Worm (Caenorhabditis elegans) whole organism, late embryonic: Measurements from ENCODE around the gene lin-18.

Experiments used
- C38D4.7 ChIP-seq: fragments of 200-800 bp; sonication (Bioruptor generic); optimal IDR thresholded peaks from 2 replicates; lab custom pipeline; 2018; ENCODE audit warnings: mild to moderate bottlenecking, missing genetic modification characterization, moderate library complexity, missing compliant biosample characterization
- K09A11.1 ChIP-seq: sonication (generic microtip); optimal IDR thresholded peaks from 2 replicates; lab custom pipeline; 2017; ENCODE audit warnings: antibody characterized with exemption, mild to moderate bottlenecking, missing genetic modification characterization, missing compliant biosample characterization; ENCODE audit not compliant: insufficient read depth
- T23F11.4 ChIP-seq: fragments of 200-800 bp; sonication (Bioruptor generic); optimal IDR thresholded peaks from 2 replicates; lab custom pipeline; 2018; ENCODE audit warnings: mild to moderate bottlenecking, missing genetic modification characterization, missing compliant biosample characterization
- ahr-1 ChIP-seq: sonication (generic microtip); optimal IDR thresholded peaks from 2 replicates; lab custom pipeline; 2016; ENCODE audit warnings: missing genetic modification characterization, missing compliant biosample characterization
- ama-1 ChIP-seq: fragments of 150-350 bp; optimal IDR thresholded peaks from 2 replicates; lab custom pipeline; 2014
- ceh-24 ChIP-seq: sonication (generic microtip); optimal IDR thresholded peaks from 2 replicates; lab custom pipeline; 2016; ENCODE audit warnings: mild to moderate bottlenecking, missing genetic modification characterization, missing compliant biosample characterization
- ceh-30 ChIP-seq: fragments of 150-350 bp; optimal IDR thresholded peaks from 2 replicates; lab custom pipeline; 2014; ENCODE audit warnings: missing biosample characterization, missing genetic modification characterization
- dmd-4 ChIP-seq: sonication (generic microtip); optimal IDR thresholded peaks from 2 replicates; lab custom pipeline; 2016; ENCODE audit warnings: borderline replicate concordance, missing genetic modification characterization, missing compliant biosample characterization
- dve-1 ChIP-seq: sonication (generic microtip); optimal IDR thresholded peaks from 2 replicates; lab custom pipeline; 2017; ENCODE audit warnings: antibody characterized with exemption, mild to moderate bottlenecking, missing genetic modification characterization, missing compliant biosample characterization
- elt-4 ChIP-seq: sonication (generic microtip); optimal IDR thresholded peaks from 2 replicates; lab custom pipeline; 2016; ENCODE audit warnings: missing genetic modification characterization, missing compliant biosample characterization
- fax-1 ChIP-seq: sonication (generic microtip); optimal IDR thresholded peaks from 2 replicates; lab custom pipeline; 2016; ENCODE audit warnings: missing genotype, missing genetic modification characterization, missing compliant biosample characterization
- fkh-10 ChIP-seq: fragments of 150-350 bp; optimal IDR thresholded peaks from 2 replicates; lab custom pipeline; 2014; ENCODE audit warnings: missing biosample characterization, missing genetic modification reagents, missing genetic modification characterization
- fkh-6 ChIP-seq: sonication (generic microtip); optimal IDR thresholded peaks from 2 replicates; lab custom pipeline; 2016; ENCODE audit warnings: missing genetic modification characterization, missing compliant biosample characterization
- gmeb-2 ChIP-seq: sonication (generic microtip); optimal IDR thresholded peaks from 2 replicates; lab custom pipeline; 2016; ENCODE audit warnings: missing genetic modification characterization, inconsistent platforms, missing compliant biosample characterization
- hlh-13 ChIP-seq: fragments of 200-800 bp; sonication (Bioruptor generic); optimal IDR thresholded peaks from 2 replicates; lab custom pipeline; 2018; ENCODE audit warnings: mild to moderate bottlenecking, missing genetic modification characterization, missing compliant biosample characterization
- hlh-15 ChIP-seq: sonication (generic microtip); optimal IDR thresholded peaks from 2 replicates; lab custom pipeline; 2016; ENCODE audit warnings: missing genetic modification characterization, missing compliant biosample characterization
- hlh-6 ChIP-seq: sonication (generic microtip); optimal IDR thresholded peaks from 2 replicates; lab custom pipeline; 2016; ENCODE audit warnings: missing genotype, missing genetic modification characterization, missing compliant biosample characterization
- hlh-8 ChIP-seq: sonication (generic microtip); optimal IDR thresholded peaks from 2 replicates; lab custom pipeline; 2016; ENCODE audit warnings: missing genotype, missing genetic modification characterization, missing compliant biosample characterization
- lim-6 ChIP-seq: sonication (generic microtip); optimal IDR thresholded peaks from 2 replicates; lab custom pipeline; 2016; ENCODE audit warnings: missing genetic modification characterization, missing compliant biosample characterization
- lin-11 ChIP-seq: fragments of 200-800 bp; sonication (Bioruptor generic); optimal IDR thresholded peaks from 2 replicates; lab custom pipeline; 2018; ENCODE audit warnings: mild to moderate bottlenecking, missing genetic modification characterization, missing compliant biosample characterization
- mec-3 ChIP-seq: sonication (generic microtip); optimal IDR thresholded peaks from 2 replicates; lab custom pipeline; 2016; ENCODE audit warnings: borderline replicate concordance, missing genetic modification characterization, missing compliant biosample characterization
- nfya-1 ChIP-seq: sonication (generic microtip); optimal IDR thresholded peaks from 2 replicates; lab custom pipeline; 2017; ENCODE audit warnings: missing genetic modification characterization, mild to moderate bottlenecking, missing compliant biosample characterization, antibody characterized with exemption, moderate library complexity
- nhr-11 ChIP-seq: fragments of 150-350 bp; optimal IDR thresholded peaks from 2 replicates; lab custom pipeline; 2014; ENCODE audit warnings: missing biosample characterization, missing genetic modification characterization
- odd-2 ChIP-seq: sonication (generic microtip); optimal IDR thresholded peaks from 2 replicates; lab custom pipeline; 2017; ENCODE audit warnings: antibody characterized with exemption, mild to moderate bottlenecking, missing genetic modification characterization, missing compliant biosample characterization
- pat-9 ChIP-seq: fragments of 200-800 bp; sonication (Bioruptor generic); optimal IDR thresholded peaks from 2 replicates; lab custom pipeline; 2018; ENCODE audit warnings: mild to moderate bottlenecking, missing genetic modification characterization, moderate library complexity, missing compliant biosample characterization
- pha-2 ChIP-seq: sonication (generic microtip); optimal IDR thresholded peaks from 2 replicates; lab custom pipeline; 2017; ENCODE audit warnings: mild to moderate bottlenecking, missing genetic modification characterization, missing compliant biosample characterization
- pha-4 ChIP-seq: fragments of 150-350 bp; optimal IDR thresholded peaks from 2 replicates; lab custom pipeline; 2018; ENCODE audit warnings: missing biosample characterization, missing genetic modification reagents, missing genetic modification characterization
- pqm-1 ChIP-seq: sonication (generic microtip); optimal IDR thresholded peaks from 2 replicates; lab custom pipeline; 2016; ENCODE audit warnings: missing genetic modification characterization, missing compliant biosample characterization
- ref-2 ChIP-seq: sonication (generic microtip); optimal IDR thresholded peaks from 2 replicates; lab custom pipeline; 2016; ENCODE audit warnings: missing genetic modification characterization, missing compliant biosample characterization
- sox-2 ChIP-seq: fragments of 200-800 bp; sonication (Bioruptor generic); IDR thresholded peaks from 2 replicates; pipeline ENCODE4 v1.3.6; 2022; ENCODE audit warnings: missing genetic modification reagents, missing genetic modification characterization, missing compliant biosample characterization
- sox-4 ChIP-seq: sonication (generic microtip); optimal IDR thresholded peaks from 2 replicates; lab custom pipeline; 2017; ENCODE audit warnings: mild to moderate bottlenecking, missing genetic modification characterization, inconsistent platforms, missing compliant biosample characterization
- syd-9 ChIP-seq: sonication (generic microtip); optimal IDR thresholded peaks from 2 replicates; lab custom pipeline; 2016; ENCODE audit warnings: mild to moderate bottlenecking, missing genetic modification characterization, moderate library complexity, missing compliant biosample characterization
- tbx-2 ChIP-seq: sonication (generic microtip); optimal IDR thresholded peaks from 2 replicates; lab custom pipeline; 2016; ENCODE audit warnings: missing genetic modification characterization, missing compliant biosample characterization
- ttx-3 ChIP-seq: sonication (generic microtip); optimal IDR thresholded peaks from 2 replicates; lab custom pipeline; 2016; ENCODE audit warnings: missing genetic modification reagents, missing genetic modification characterization, missing compliant biosample characterization
- unc-42 ChIP-seq: sonication (generic microtip); optimal IDR thresholded peaks from 2 replicates; lab custom pipeline; 2016; ENCODE audit warnings: missing genotype, missing genetic modification characterization, missing compliant biosample characterization
- unc-55 ChIP-seq: sonication (generic microtip); optimal IDR thresholded peaks from 2 replicates; lab custom pipeline; 2017; ENCODE audit warnings: missing biosample characterization, missing genetic modification reagents, missing genetic modification characterization
- ztf-16 ChIP-seq: sonication (generic microtip); optimal IDR thresholded peaks from 2 replicates; lab custom pipeline; 2017; ENCODE audit warnings: missing genetic modification characterization, missing compliant biosample characterization

lin-18 gene

DNA sequence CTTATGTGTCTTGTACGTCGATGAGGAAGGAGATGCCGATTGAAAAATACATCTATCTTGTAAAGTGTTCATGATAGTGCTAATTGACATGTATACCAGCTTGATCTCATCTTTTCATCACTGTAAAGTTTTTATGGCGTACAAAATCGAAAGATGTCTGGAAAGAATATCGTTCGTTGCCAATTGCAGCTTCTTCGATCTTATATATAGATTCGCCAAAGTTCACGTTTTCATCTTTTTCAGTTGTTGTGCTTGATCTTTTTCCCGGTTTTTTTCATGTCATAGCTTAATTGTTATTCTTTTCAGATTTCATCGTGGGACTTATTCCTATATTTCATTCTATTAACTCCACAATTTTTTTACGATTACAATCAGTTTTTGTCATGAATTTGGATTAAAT lies 27.0 kb upstream of the lin-18 start, which contains the start of gene adt-3:
Gene adt-3 (plus strand): TSS at position 301 of the 400 bp plus-strand sequence.
- TF ChIP-seq sox-2 (GFP tag; lab: Robert Waterston, UW) (no peak), ztf-16 (tag; lab: Kevin White, UChicago) (no peak), dve-1 (tag; lab: Kevin White, UChicago) (no peak), ceh-24 (tag; lab: Kevin White, UChicago) (no peak), lim-6 (tag; lab: Kevin White, UChicago) (no peak), syd-9 (no peak), pat-9 (tag; lab: Kevin White, UChicago) (no peak), ama-1 (lab: Kevin White, UChicago) (no peak)

DNA sequence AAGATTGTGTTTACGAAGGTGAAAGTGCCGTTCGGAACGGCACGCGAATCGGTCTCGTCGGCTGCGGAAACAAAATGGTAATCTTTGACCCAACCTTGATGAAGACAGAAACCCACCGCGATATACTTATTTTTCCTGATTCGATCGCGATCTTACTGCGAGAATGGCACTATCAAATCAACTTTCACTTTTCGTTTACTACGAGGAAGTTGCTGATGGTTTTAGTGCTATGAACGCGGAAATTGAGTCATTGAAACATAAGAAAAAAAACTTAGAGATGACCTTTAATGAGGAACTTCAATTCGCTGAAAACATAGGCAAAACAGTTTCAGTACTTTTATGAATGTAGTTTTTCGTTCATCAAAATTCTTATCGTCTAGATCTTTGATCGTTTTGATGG lies 25.7 kb upstream of the lin-18 start:
- TF ChIP-seq nhr-11 (tag; lab: Kevin White, UChicago) = no peak
- TF ChIP-seq pha-4 (tag; lab: Kevin White, UChicago) = no peak
- TF ChIP-seq fkh-10 (GFP tag; lab: Kevin White, UChicago) = no peak
- no peak for TF ChIP-seq ztf-16 (tag; lab: Kevin White, UChicago)
- TF ChIP-seq hlh-15 = no peak
- no peak for TF ChIP-seq K09A11.1 (tag; lab: Kevin White, UChicago)
- no peak for TF ChIP-seq C38D4.7 (GFP tag; lab: Kevin White, UChicago)
- TF ChIP-seq dmd-4 (tag; lab: Kevin White, UChicago) = no peak
- TF ChIP-seq unc-55 (GFP tag; lab: Kevin White, UChicago) = no peak
- TF ChIP-seq tbx-2 (tag; lab: Kevin White, UChicago) = no peak
- TF ChIP-seq ttx-3 (tag; lab: Kevin White, UChicago) = no peak
- TF ChIP-seq gmeb-2 (tag; lab: Kevin White, UChicago) = no peak
- TF ChIP-seq odd-2 (tag; lab: Kevin White, UChicago) = no peak
- no peak for TF ChIP-seq lin-11 (tag; lab: Kevin White, UChicago)
- TF ChIP-seq dve-1 (tag; lab: Kevin White, UChicago) = no peak
- TF ChIP-seq pqm-1 (tag; lab: Kevin White, UChicago) = no peak

DNA sequence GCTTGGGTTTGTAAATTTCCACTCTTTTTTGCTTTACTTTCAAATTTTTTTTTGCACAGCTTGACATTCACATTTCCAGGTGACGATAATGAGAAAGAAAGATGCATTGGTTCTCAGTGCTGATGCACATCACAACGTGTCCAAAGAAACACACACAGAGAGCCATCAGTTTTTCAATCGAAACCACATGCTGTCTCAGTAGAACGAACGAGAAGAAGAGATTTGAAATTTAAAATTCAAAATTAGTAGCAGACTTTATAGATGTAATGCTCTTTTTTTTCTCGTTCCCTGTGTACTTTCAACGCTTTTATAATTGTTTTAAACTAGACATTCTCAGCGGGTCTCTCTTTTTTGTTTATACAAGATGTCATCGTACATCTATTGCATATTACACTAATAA lies 20.9 kb upstream of the lin-18 start:
- TF ChIP-seq hlh-6 (no peak), hlh-8 (tag; lab: Kevin White, UChicago) (no peak), T23F11.4 (GFP tag; lab: Kevin White, UChicago) (no peak), dve-1 (tag; lab: Kevin White, UChicago) (no peak), pha-2 (tag; lab: Kevin White, UChicago) (no peak), sox-2 (GFP tag; lab: Robert Waterston, UW) (no peak), unc-42 (tag; lab: Kevin White, UChicago) (no peak), sox-4 (tag; lab: Kevin White, UChicago) (no peak), fax-1 (tag; lab: Kevin White, UChicago) (no peak), ref-2 (no peak), ama-1 (lab: Kevin White, UChicago) (no peak)

DNA sequence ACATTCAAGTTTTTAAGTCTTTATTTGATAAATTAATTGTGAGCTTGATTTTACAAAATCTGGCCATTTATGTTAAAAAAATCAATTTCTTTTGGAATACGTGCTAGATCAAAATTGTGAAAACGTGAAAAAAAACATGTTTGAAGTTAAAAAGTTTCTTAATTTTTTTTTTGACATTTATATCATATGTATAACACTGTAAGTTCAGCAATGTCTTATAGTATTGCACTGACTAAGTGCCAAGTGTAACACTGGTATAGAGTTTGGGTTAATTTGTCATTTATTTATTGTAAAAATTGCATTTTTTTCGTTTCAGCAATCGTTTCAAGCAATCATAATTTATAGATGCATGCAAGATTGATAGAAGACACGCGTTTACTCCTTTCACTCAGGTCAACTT lies 20.5 kb upstream of the lin-18 start:
- TF ChIP-seq syd-9 = no peak
- TF ChIP-seq sox-4 (tag; lab: Kevin White, UChicago) = no peak
- TF ChIP-seq ahr-1 (tag; lab: Kevin White, UChicago) = no peak
- no peak for TF ChIP-seq unc-55 (GFP tag; lab: Kevin White, UChicago)
- no peak for TF ChIP-seq ref-2
- TF ChIP-seq fkh-6 (tag; lab: Kevin White, UChicago) = no peak
- TF ChIP-seq, all 69 proteins: peak for 0

DNA sequence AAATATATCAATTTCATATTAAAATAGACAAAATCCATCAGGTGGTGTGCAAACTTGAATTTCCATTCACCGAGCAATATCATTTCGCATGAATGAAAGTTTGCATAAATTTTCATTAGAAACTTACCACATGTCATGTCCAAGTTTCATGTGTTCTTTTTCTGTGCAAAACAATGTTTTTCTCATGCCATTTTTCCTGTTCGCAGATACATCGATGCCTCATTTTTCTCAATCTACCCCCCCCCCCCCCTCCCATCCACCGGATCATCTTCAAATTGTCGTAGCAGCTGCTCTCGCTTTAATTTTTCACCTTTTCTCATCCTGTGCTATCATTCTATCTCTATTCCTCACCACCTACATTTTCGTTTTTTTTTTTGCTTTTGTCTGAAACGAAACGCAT lies 19.4 kb upstream of the lin-18 start, which contains the start of gene T19D2.3:
Gene T19D2.3 (plus strand): TSS at position 301 of the 400 bp plus-strand sequence.
- TF ChIP-seq hlh-13 (GFP tag; lab: Kevin White, UChicago) (no peak), syd-9 (no peak), nfya-1 (no peak), ama-1 (lab: Kevin White, UChicago) (no peak), elt-4 (tag; lab: Kevin White, UChicago) (no peak), ceh-30 (tag; lab: Kevin White, UChicago) (no peak), unc-55 (GFP tag; lab: Kevin White, UChicago) (no peak), mec-3 (no peak), fax-1 (tag; lab: Kevin White, UChicago) (no peak), lin-11 (tag; lab: Kevin White, UChicago) (no peak), lim-6 (tag; lab: Kevin White, UChicago) (no peak), hlh-15 (no peak), fkh-6 (tag; lab: Kevin White, UChicago) (no peak), sox-2 (GFP tag; lab: Robert Waterston, UW) (no peak)
- TF ChIP-seq, all 69 proteins: peak for 0
